Fruit fly (Drosophila melanogaster) whole organism, embryonic: ENCODE results near the gene CG32813.

Experiments
- Atf-2 ChIP-seq: fragments of 200-800 bp; sonication (Bioruptor generic); optimal IDR thresholded peaks from 2 replicates; lab custom pipeline; 2016; ENCODE audit warnings: missing biosample characterization, missing genetic modification characterization
- BEAF-32 ChIP-seq: fragments of 200-800 bp; sonication (Bioruptor generic); optimal IDR thresholded peaks from 3 replicates; lab custom pipeline; 2017; ENCODE audit warnings: missing biosample characterization, missing genetic modification characterization, mild to moderate bottlenecking, moderate library complexity, missing genetic modification reagents
- Bteb2 ChIP-seq: fragments of 200-800 bp; sonication (Bioruptor generic); optimal IDR thresholded peaks from 2 replicates; lab custom pipeline; 2016; ENCODE audit warnings: missing biosample characterization, missing genetic modification characterization
- CG1233 ChIP-seq: fragments of 200-800 bp; sonication (Bioruptor generic); optimal IDR thresholded peaks from 4 replicates; lab custom pipeline; 2018; ENCODE audit warnings: missing biosample characterization, mild to moderate bottlenecking, missing genetic modification characterization
- CG12942 ChIP-seq: fragments of 200-800 bp; sonication (Bioruptor generic); optimal IDR thresholded peaks from 3 replicates; lab custom pipeline; 2016; ENCODE audit warnings: missing biosample characterization, missing genetic modification characterization
- CG13287 ChIP-seq: fragments of 200-800 bp; sonication (Bioruptor generic); IDR thresholded peaks from 2 replicates; pipeline ENCODE4 v1.3.6; 2022; ENCODE audit warnings: missing biosample characterization, missing genetic modification characterization; ENCODE audit not compliant: partially characterized antibody
- CG1603 ChIP-seq: fragments of 200-800 bp; sonication (Bioruptor generic); optimal IDR thresholded peaks from 2 replicates; lab custom pipeline; 2019; ENCODE audit warnings: missing biosample characterization, mild to moderate bottlenecking, missing genetic modification characterization, moderate library complexity
- CG16779 ChIP-seq: fragments of 200-800 bp; sonication (Bioruptor generic); IDR thresholded peaks from 2 replicates; pipeline ENCODE4 v1.3.6; 2022; ENCODE audit warnings: missing biosample characterization, missing genetic modification characterization
- CG1792 ChIP-seq: fragments of 200-800 bp; sonication (Bioruptor generic); optimal IDR thresholded peaks from 2 replicates; lab custom pipeline; 2016; ENCODE audit warnings: missing biosample characterization, missing genetic modification characterization
- CG18262 ChIP-seq: fragments of 200-800 bp; optimal IDR thresholded peaks from 3 replicates; lab custom pipeline; 2019; ENCODE audit warnings: missing biosample characterization, mild to moderate bottlenecking, missing genetic modification characterization, moderate library complexity
- CG30431 ChIP-seq: fragments of 200-800 bp; sonication (Bioruptor generic); optimal IDR thresholded peaks from 2 replicates; lab custom pipeline; 2017; ENCODE audit warnings: missing biosample characterization, missing genetic modification characterization
- CG31441 ChIP-seq: fragments of 200-800 bp; sonication (Bioruptor generic); IDR thresholded peaks from 2 replicates; pipeline ENCODE4 v1.3.6; 2022; ENCODE audit warnings: missing biosample characterization, missing genetic modification characterization
- CG32772 ChIP-seq: fragments of 200-800 bp; sonication (Bioruptor generic); IDR thresholded peaks from 2 replicates; pipeline ENCODE4 v1.3.6; 2022; ENCODE audit warnings: missing biosample characterization, missing genetic modification characterization
- CG42726 ChIP-seq: fragments of 200-800 bp; sonication (Bioruptor generic); IDR thresholded peaks from 2 replicates; pipeline ENCODE4 v1.3.6; 2022; ENCODE audit warnings: missing biosample characterization, missing genetic modification characterization; ENCODE audit not compliant: partially characterized antibody
- CG6272 ChIP-seq: fragments of 200-800 bp; sonication (Bioruptor generic); IDR thresholded peaks from 2 replicates; pipeline ENCODE4 v1.3.6; 2022; ENCODE audit warnings: missing biosample characterization, missing genetic modification characterization
- CG6813 ChIP-seq: fragments of 200-800 bp; sonication (Bioruptor generic); optimal IDR thresholded peaks from 2 replicates; lab custom pipeline; 2017; ENCODE audit warnings: missing biosample characterization, missing genetic modification characterization, mild to moderate bottlenecking, moderate library complexity, missing genetic modification reagents
- CG7745 ChIP-seq: fragments of 200-800 bp; sonication (Bioruptor generic); optimal IDR thresholded peaks from 2 replicates; lab custom pipeline; 2018; ENCODE audit warnings: missing biosample characterization, mild to moderate bottlenecking, missing genetic modification characterization, moderate library complexity
- CG7839 ChIP-seq: fragments of 200-800 bp; sonication (Bioruptor generic); optimal IDR thresholded peaks from 3 replicates; lab custom pipeline; 2018; ENCODE audit warnings: missing biosample characterization, mild to moderate bottlenecking, missing genetic modification characterization, moderate library complexity
- CG9437 ChIP-seq: fragments of 200-800 bp; sonication (Bioruptor generic); optimal IDR thresholded peaks from 2 replicates; lab custom pipeline; 2018; ENCODE audit warnings: missing biosample characterization, mild to moderate bottlenecking, missing genetic modification characterization
- Camta ChIP-seq: fragments of 200-800 bp; sonication (Bioruptor generic); optimal IDR thresholded peaks from 2 replicates; lab custom pipeline; 2016; ENCODE audit warnings: missing biosample characterization, missing genetic modification characterization
- Dek ChIP-seq: fragments of 200-800 bp; sonication (Bioruptor generic); optimal IDR thresholded peaks from 3 replicates; lab custom pipeline; 2019; ENCODE audit warnings: missing biosample characterization, mild to moderate bottlenecking, missing genetic modification characterization, moderate library complexity
- Drgx ChIP-seq: fragments of 200-800 bp; sonication (Bioruptor generic); IDR thresholded peaks from 2 replicates; pipeline ENCODE4 v1.3.6; 2022; ENCODE audit warnings: missing biosample characterization, missing genetic modification characterization
- Eip74EF ChIP-seq, 2 experiments: fragments of 200-800 bp in 1 of 2; fragments of >200 bp in 1 of 2; sonication (Bioruptor generic) in 1 of 2; optimal IDR thresholded peaks; 2 replicates each; lab custom pipeline; 2017 to 2019; ENCODE audit warnings: missing biosample characterization in 2 of 2, missing genetic modification characterization in 2 of 2, mild to moderate bottlenecking in 1 of 2, moderate library complexity in 1 of 2
- Ets97D ChIP-seq: fragments of 200-800 bp; sonication (Bioruptor generic); optimal IDR thresholded peaks from 3 replicates; lab custom pipeline; 2016; ENCODE audit warnings: missing biosample characterization, missing genetic modification characterization
- Hr3 ChIP-seq: fragments of 200-800 bp; sonication (Bioruptor generic); optimal IDR thresholded peaks from 3 replicates; lab custom pipeline; 2016; ENCODE audit warnings: missing biosample characterization, missing genetic modification characterization
- Opbp ChIP-seq: fragments of 200-800 bp; sonication (Bioruptor generic); IDR thresholded peaks from 3 replicates; pipeline ENCODE4 v1.3.6; 2022; ENCODE audit warnings: missing biosample characterization, missing genetic modification characterization; ENCODE audit not compliant: partially characterized antibody
- Ptx1 ChIP-seq: fragments of 200-800 bp; sonication (Bioruptor generic); IDR thresholded peaks from 2 replicates; pipeline ENCODE4 v1.3.6; 2022; ENCODE audit warnings: missing biosample characterization, missing genetic modification characterization
- Rfx ChIP-seq: fragments of 200-800 bp; sonication (Bioruptor generic); IDR thresholded peaks from 2 replicates; pipeline ENCODE4 v1.3.6; 2022; ENCODE audit warnings: missing biosample characterization, missing genetic modification characterization
- Ssrp ChIP-seq: fragments of 200-800 bp; sonication (Bioruptor generic); optimal IDR thresholded peaks from 2 replicates; lab custom pipeline; 2018; ENCODE audit warnings: missing biosample characterization, mild to moderate bottlenecking, missing genetic modification characterization, moderate library complexity
- YL-1 ChIP-seq: fragments of 200-800 bp; sonication (Bioruptor generic); optimal IDR thresholded peaks from 3 replicates; lab custom pipeline; 2017; ENCODE audit warnings: missing biosample characterization, mild to moderate bottlenecking, missing genetic modification characterization
- amos ChIP-seq: fragments of 200-800 bp; sonication (Bioruptor generic); IDR thresholded peaks from 2 replicates; pipeline ENCODE4 v1.3.6; 2022; ENCODE audit warnings: missing biosample characterization, missing genetic modification characterization; ENCODE audit not compliant: partially characterized antibody
- az2 ChIP-seq: fragments of 200-800 bp; sonication (Bioruptor generic); optimal IDR thresholded peaks from 3 replicates; lab custom pipeline; 2016; ENCODE audit warnings: missing biosample characterization, missing genetic modification characterization
- cg ChIP-seq: fragments of 200-800 bp; sonication (Bioruptor generic); optimal IDR thresholded peaks from 3 replicates; lab custom pipeline; 2019; ENCODE audit warnings: missing biosample characterization, mild to moderate bottlenecking, missing genetic modification characterization, moderate library complexity
- ci ChIP-seq: fragments of 200-800 bp; sonication (Bioruptor generic); IDR thresholded peaks from 3 replicates; pipeline ENCODE4 v1.3.6; 2022; ENCODE audit warnings: missing biosample characterization, missing genetic modification characterization
- ems ChIP-seq: fragments of 200-800 bp; sonication (Bioruptor generic); optimal IDR thresholded peaks from 3 replicates; lab custom pipeline; 2016; ENCODE audit warnings: missing biosample characterization, missing genetic modification characterization
- ewg ChIP-seq: fragments of 200-800 bp; sonication (Bioruptor generic); optimal IDR thresholded peaks from 3 replicates; lab custom pipeline; 2017; ENCODE audit warnings: mild to moderate bottlenecking, missing biosample characterization, missing genetic modification reagents, missing genetic modification characterization
- fd96Cb ChIP-seq: fragments of 200-800 bp; sonication (Bioruptor generic); optimal IDR thresholded peaks from 2 replicates; lab custom pipeline; 2018; ENCODE audit warnings: missing biosample characterization, mild to moderate bottlenecking, missing genetic modification characterization, moderate library complexity
- hb ChIP-seq: fragments of 200-800 bp; sonication (Bioruptor generic); IDR thresholded peaks from 3 replicates; pipeline ENCODE4 v1.3.6; 2022; ENCODE audit warnings: missing biosample characterization, missing genetic modification characterization; ENCODE audit not compliant: partially characterized antibody
- hkb ChIP-seq, 2 experiments: fragments of 200-800 bp in 1 of 2; fragments of >200 bp in 1 of 2; sonication (Bioruptor generic) in 1 of 2; IDR thresholded peaks in 1 of 2; optimal IDR thresholded peaks in 1 of 2; 2 replicates each; pipeline versions ENCODE4 v1.3.6 to Lab custom; 2017 to 2022; ENCODE audit warnings: missing biosample characterization in 1 of 2, missing genetic modification characterization in 1 of 2
- inv ChIP-seq: fragments of 200-800 bp; sonication (Bioruptor generic); IDR thresholded peaks from 2 replicates; pipeline ENCODE4 v1.3.6; 2022; ENCODE audit warnings: missing biosample characterization, missing genetic modification characterization; ENCODE audit not compliant: partially characterized antibody
- nerfin-2 ChIP-seq: fragments of 200-800 bp; sonication (Bioruptor generic); IDR thresholded peaks from 2 replicates; pipeline ENCODE4 v1.3.6; 2022; ENCODE audit warnings: missing biosample characterization, missing genetic modification characterization; ENCODE audit not compliant: partially characterized antibody
- pho ChIP-seq: fragments of 200-800 bp; sonication (Bioruptor generic); optimal IDR thresholded peaks from 2 replicates; lab custom pipeline; 2016; ENCODE audit warnings: missing biosample characterization, missing genetic modification characterization
- pnt ChIP-seq: fragments of 200-800 bp; sonication (Bioruptor generic); optimal IDR thresholded peaks from 3 replicates; lab custom pipeline; 2016; ENCODE audit warnings: missing biosample characterization, missing genetic modification characterization
- shn ChIP-seq: fragments of 200-800 bp; sonication (Bioruptor generic); optimal IDR thresholded peaks from 3 replicates; lab custom pipeline; 2016; ENCODE audit warnings: missing biosample characterization, missing genetic modification characterization
- tio ChIP-seq: fragments of 200-800 bp; sonication (Bioruptor generic); optimal IDR thresholded peaks from 2 replicates; lab custom pipeline; 2017; ENCODE audit warnings: missing biosample characterization, missing genetic modification characterization, inconsistent platforms
- ttk ChIP-seq: fragments of 200-800 bp; sonication (Bioruptor generic); IDR thresholded peaks from 2 replicates; pipeline ENCODE4 v2.1.2; 2022; ENCODE audit warnings: missing biosample characterization, missing genetic modification characterization
- vvl ChIP-seq: fragments of 200-800 bp; sonication (Bioruptor generic); IDR thresholded peaks from 2 replicates; pipeline ENCODE4 v1.3.6; 2022; ENCODE audit warnings: missing biosample characterization, missing genetic modification characterization
- wdn ChIP-seq: fragments of 200-800 bp; sonication (Bioruptor generic); IDR thresholded peaks from 2 replicates; pipeline ENCODE4 v1.3.6; 2022; ENCODE audit warnings: missing biosample characterization, missing genetic modification characterization
- wor ChIP-seq: fragments of 200-800 bp; sonication (Bioruptor generic); IDR thresholded peaks from 2 replicates; pipeline ENCODE4 v1.3.6; 2022; ENCODE audit warnings: missing biosample characterization, missing genetic modification characterization
- zf30C ChIP-seq: fragments of 200-800 bp; sonication (Bioruptor generic); optimal IDR thresholded peaks from 3 replicates; lab custom pipeline; 2018; ENCODE audit warnings: missing biosample characterization, mild to moderate bottlenecking, missing genetic modification characterization

The CG32813 gene

dm6 chrX:1341944-1342392 is 38.7 kb upstream of the CG32813 start, which contains the start of gene Naa30A (continued):
- TF ChIP-seq Opbp (GFP tag; lab: Robert Waterston, UW) (peak; percentile 96), nerfin-2 (GFP tag; lab: Robert Waterston, UW) (peak; percentile 94), CG6813 (GFP tag; lab: Kevin White, UChicago) (no peak), CG16779 (no peak), Ssrp (tag; lab: Kevin White, UChicago) (no peak), CG1792 (GFP tag; lab: Kevin White, UChicago) (no peak), CG42726 (GFP tag; lab: Robert Waterston, UW) (peak; percentile 94), wor (no peak), CG18262 (tag; lab: Kevin White, UChicago) (peak; percentile 16), hb (peak; percentile 95), amos (peak; percentile 97), hkb (optimal IDR thresholded peaks at IDR 0.05; lab: Kevin White, UChicago) (no peak), hkb (GFP tag; IDR thresholded peaks at IDR 0.05; lab: Robert Waterston, UW) (no peak), CG32772 (GFP tag; lab: Robert Waterston, UW) (no peak), Ptx1 (no peak), ewg (GFP tag; lab: Kevin White, UChicago) (peak; percentile 51), Ets97D (GFP tag; lab: Kevin White, UChicago) (peak; percentile 18), pnt (GFP tag; lab: Kevin White, UChicago) (no peak), wdn (no peak), CG30431 (GFP tag; lab: Kevin White, UChicago) (no peak), CG6272 (GFP tag; lab: Robert Waterston, UW) (no peak), Bteb2 (GFP tag; lab: Kevin White, UChicago) (no peak), BEAF-32 (GFP tag; lab: Kevin White, UChicago) (peak; percentile 91), Drgx (no peak), Hr3 (no peak), pho (GFP tag; lab: Kevin White, UChicago) (no peak), ci (GFP tag; lab: Robert Waterston, UW) (no peak), Dek (tag; lab: Kevin White, UChicago) (no peak), ems (GFP tag; lab: Kevin White, UChicago) (no peak), vvl (GFP tag; lab: Robert Waterston, UW) (no peak), CG13287 (GFP tag; lab: Robert Waterston, UW) (peak; percentile 96), ttk (GFP tag; lab: Robert Waterston, UW) (no peak), fd96Cb (tag; lab: Kevin White, UChicago) (no peak), Eip74EF (GFP tag; optimal IDR thresholded peaks at IDR 0.05; lab: Kevin White, UChicago) (no peak), az2 (GFP tag; lab: Kevin White, UChicago) (no peak), CG1603 (no peak), Rfx (no peak), cg (GFP tag; lab: Kevin White, UChicago) (peak; percentile 95), shn (GFP tag; lab: Kevin White, UChicago) (no peak), Atf-2 (no peak), CG1233 (no peak), tio (no peak), CG7839 (tag; lab: Kevin White, UChicago) (no peak), CG7745 (tag; lab: Kevin White, UChicago) (no peak), CG31441 (0 out of 2 replicates have a peak, but pooled peaks have one; percentile 34), inv (GFP tag; lab: Robert Waterston, UW) (peak; percentile 93), zf30C (GFP tag; lab: Kevin White, UChicago) (no peak), Camta (GFP tag; lab: Kevin White, UChicago) (no peak), CG9437 (GFP tag; lab: Kevin White, UChicago) (peak; percentile 17), YL-1 (peak; percentile 38), CG12942 (GFP tag; lab: Kevin White, UChicago) (no peak)
